Fruit fly (Drosophila melanogaster): ENCODE data around the gene Cpr97Eb.

Cpr97Eb gene

DNA sequence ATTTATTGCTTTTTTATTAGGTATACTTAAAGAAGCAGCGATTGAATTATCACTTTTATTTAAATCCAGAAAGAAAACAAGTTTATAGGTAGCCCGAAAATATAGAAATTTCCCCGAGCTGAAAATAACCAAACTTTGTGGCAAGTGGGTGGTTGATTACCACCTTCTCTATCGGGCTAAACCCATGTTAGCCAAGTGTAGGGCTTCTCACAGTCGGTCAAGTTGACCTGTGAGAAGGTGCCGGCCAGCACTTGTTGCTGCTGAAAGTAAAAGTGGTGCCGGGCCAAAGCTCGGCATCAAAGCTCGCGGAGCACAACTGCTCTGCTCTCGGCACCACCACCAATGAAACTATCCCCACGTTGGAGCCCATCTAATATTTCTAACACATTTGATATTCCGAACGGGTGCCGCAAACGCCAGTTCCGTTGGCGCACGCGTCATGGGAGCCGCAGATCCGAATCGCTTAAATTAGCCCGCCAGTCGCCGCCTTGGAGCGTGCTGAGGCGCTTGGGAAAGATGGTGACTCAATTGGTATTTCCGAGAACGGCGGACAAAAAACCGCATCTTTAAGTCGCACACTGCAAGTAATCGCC lies 19.9 kb downstream of the Cpr97Eb start (continued):
- TF ChIP-seq ttk (GFP tag; IDR thresholded peaks at IDR 0.05) (0 out of 2 replicates have a peak, but pooled peaks have one; percentile 20), CG4820 (GFP tag; optimal IDR thresholded peaks at IDR 0.05) (no peak), vvl (GFP tag; IDR thresholded peaks at IDR 0.05) (peak; percentile 58; the same call in 1 of the 2 replicates), CG10274 (GFP tag; optimal IDR thresholded peaks at IDR 0.05) (peak; percentile 96), wor (GFP tag; IDR thresholded peaks at IDR 0.05) (0 out of 2 replicates have a peak, but pooled peaks have one; percentile 18), eve (GFP tag; optimal IDR thresholded peaks at IDR 0.05) (no peak), CG9609 (GFP tag; optimal IDR thresholded peaks at IDR 0.05) (no peak), unc-4 (GFP tag; IDR thresholded peaks at IDR 0.05; ENCODE audit: partially characterized antibody) (no peak), Lhr (GFP tag; optimal IDR thresholded peaks at IDR 0.05) (no peak), ranshi (GFP tag; IDR thresholded peaks at IDR 0.05) (0 out of 2 replicates have a peak, but pooled peaks have one; percentile 28), CG15514 (GFP tag; optimal IDR thresholded peaks at IDR 0.05) (peak; percentile 10), CG33557 (GFP tag; optimal IDR thresholded peaks at IDR 0.05) (no peak), Deaf1 (tag; optimal IDR thresholded peaks at IDR 0.05) (no peak), fd3F (GFP tag; optimal IDR thresholded peaks at IDR 0.05) (no peak), CG15011 (GFP tag; optimal IDR thresholded peaks at IDR 0.05) (no peak), lov (optimal IDR thresholded peaks at IDR 0.05) (no peak), lov (GFP tag; IDR thresholded peaks at IDR 0.05) (no peak), CG31441 (GFP tag; IDR thresholded peaks at IDR 0.05) (no peak), CG4617 (GFP tag; optimal IDR thresholded peaks at IDR 0.05; ENCODE audit: borderline replicate concordance) (no peak), phol (tag; optimal IDR thresholded peaks at IDR 0.05) (no peak), lola (GFP tag; optimal IDR thresholded peaks at IDR 0.05) (no peak), CG9797 (GFP tag; optimal IDR thresholded peaks at IDR 0.05) (no peak), ro (GFP tag; IDR thresholded peaks at IDR 0.05) (no peak), Dfd (GFP tag; optimal IDR thresholded peaks at IDR 0.05) (no peak), vnd (GFP tag; IDR thresholded peaks at IDR 0.05; ENCODE audit: partially characterized antibody) (no peak), pita (GFP tag; optimal IDR thresholded peaks at IDR 0.05) (no peak), CG10462 (GFP tag; optimal IDR thresholded peaks at IDR 0.05) (no peak)

DNA sequence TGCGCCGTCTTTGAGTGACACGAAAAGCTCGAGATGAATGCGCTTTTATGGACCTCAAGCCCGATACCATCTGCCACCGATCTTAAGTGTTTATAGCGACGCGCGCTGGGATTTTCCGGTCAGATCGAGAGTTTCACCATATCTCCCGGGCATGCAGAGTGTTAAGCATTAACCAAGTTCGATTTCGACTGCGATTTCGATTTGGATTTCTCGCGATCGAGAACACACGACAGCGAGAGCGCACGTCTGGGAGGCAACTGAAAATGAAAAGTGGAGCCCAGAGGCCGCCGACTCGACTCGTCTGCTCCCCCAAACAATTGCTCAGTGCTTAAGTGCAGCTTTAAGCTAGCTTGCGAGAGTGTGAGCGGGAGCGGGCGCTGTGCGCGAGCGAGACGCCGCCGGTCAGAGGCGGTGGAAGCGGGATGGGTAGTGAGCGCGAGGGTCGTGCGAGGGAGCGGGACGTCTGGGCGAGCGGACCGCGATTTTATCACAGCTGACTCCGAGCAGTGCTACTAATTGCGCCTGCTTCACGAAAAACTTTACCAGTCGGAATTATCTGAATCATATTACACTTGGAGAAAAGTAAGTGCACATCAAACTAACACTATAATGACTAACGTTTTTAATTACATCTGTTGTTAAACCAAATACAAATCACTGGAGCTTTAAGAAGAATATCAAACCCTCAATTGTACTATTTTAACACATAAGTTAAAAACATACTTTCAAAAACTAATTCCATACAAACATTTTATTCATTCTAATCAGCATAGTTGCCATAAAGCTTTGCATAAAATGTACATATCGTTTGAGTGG lies 20.9 kb downstream of the Cpr97Eb start, which contains the start of gene spz:
Gene spz, minus strand, starts transcription at position 261 of the 816 bp plus-strand sequence.
- TF ChIP-seq CG17361 (GFP tag; IDR thresholded peaks at IDR 0.05), result no peak
- TF ChIP-seq z (GFP tag; IDR thresholded peaks at IDR 0.05), result 0 out of 3 replicates have a peak, but pooled peaks have one; percentile 36
- no peak for TF ChIP-seq CG11085 (GFP tag; IDR thresholded peaks at IDR 0.05)
- no peak for TF ChIP-seq CG12299 (tag; optimal IDR thresholded peaks at IDR 0.05)
- TF ChIP-seq CG30403 (GFP tag; optimal IDR thresholded peaks at IDR 0.05), result peak; percentile 39
- TF ChIP-seq CG10321 (GFP tag; IDR thresholded peaks at IDR 0.05), result peak; percentile 85
- no peak for TF ChIP-seq Sin3A (optimal IDR thresholded peaks at IDR 0.05)
- no peak for TF ChIP-seq ranshi (GFP tag; IDR thresholded peaks at IDR 0.05)
- TF ChIP-seq slou (GFP tag; optimal IDR thresholded peaks at IDR 0.05), result no peak
- TF ChIP-seq CG6813 (GFP tag; optimal IDR thresholded peaks at IDR 0.05), result no peak
- TF ChIP-seq C15 (GFP tag; IDR thresholded peaks at IDR 0.05), result no peak
- no peak for TF ChIP-seq CG15479 (GFP tag; optimal IDR thresholded peaks at IDR 0.05)
- TF ChIP-seq NFAT (GFP tag; IDR thresholded peaks at IDR 0.05), result no peak
- TF ChIP-seq slbo (GFP tag; IDR thresholded peaks at IDR 0.05), result 0 out of 2 replicates have a peak, but pooled peaks have one; percentile 4
- TF ChIP-seq CG14860 (GFP tag; IDR thresholded peaks at IDR 0.05; ENCODE audit: partially characterized antibody), result 0 out of 3 replicates have a peak, but pooled peaks have one; percentile 41
- TF ChIP-seq CG8388 (GFP tag; optimal IDR thresholded peaks at IDR 0.05), result peak; percentile 18
- TF ChIP-seq grn (GFP tag; optimal IDR thresholded peaks at IDR 0.05), result peak; percentile 53
- no peak for TF ChIP-seq odd (GFP tag; optimal IDR thresholded peaks at IDR 0.05)
- peak; percentile 79 for TF ChIP-seq CG12769 (tag; optimal IDR thresholded peaks at IDR 0.05)
- no peak for TF ChIP-seq wek (GFP tag; optimal IDR thresholded peaks at IDR 0.05)
- peak; percentile 21; the same call in 1 of the 2 replicates for TF ChIP-seq amos (GFP tag; IDR thresholded peaks at IDR 0.05; ENCODE audit: partially characterized antibody)
- TF ChIP-seq onecut (GFP tag; IDR thresholded peaks at IDR 0.05), result no peak
- no peak for TF ChIP-seq otp (GFP tag; IDR thresholded peaks at IDR 0.05)
